Worm (Caenorhabditis elegans) whole organism, late embryonic: Measurements from ENCODE around the gene Y9C9A.16.

Experiments used
- C08G9.2 ChIP-seq: sonication (generic microtip); optimal IDR thresholded peaks from 2 replicates; lab custom pipeline; 2016; ENCODE audit warnings: mild to moderate bottlenecking, missing genetic modification characterization, moderate library complexity, missing compliant biosample characterization
- C38D4.7 ChIP-seq: fragments of 200-800 bp; sonication (Bioruptor generic); optimal IDR thresholded peaks from 2 replicates; lab custom pipeline; 2018; ENCODE audit warnings: mild to moderate bottlenecking, missing genetic modification characterization, moderate library complexity, missing compliant biosample characterization
- F13H6.1 ChIP-seq: sonication (generic microtip); optimal IDR thresholded peaks from 2 replicates; lab custom pipeline; 2016; ENCODE audit warnings: missing genetic modification characterization, missing compliant biosample characterization
- T23F11.4 ChIP-seq: fragments of 200-800 bp; sonication (Bioruptor generic); optimal IDR thresholded peaks from 2 replicates; lab custom pipeline; 2018; ENCODE audit warnings: mild to moderate bottlenecking, missing genetic modification characterization, missing compliant biosample characterization
- Y22D7AL.16 ChIP-seq: sonication (generic microtip); optimal IDR thresholded peaks from 2 replicates; lab custom pipeline; 2016; ENCODE audit warnings: missing genetic modification characterization, missing compliant biosample characterization
- ceh-2 ChIP-seq: sonication (generic microtip); optimal IDR thresholded peaks from 2 replicates; lab custom pipeline; 2016; ENCODE audit warnings: missing genotype, missing genetic modification characterization, missing compliant biosample characterization
- ceh-22 ChIP-seq: sonication (generic microtip); optimal IDR thresholded peaks from 2 replicates; lab custom pipeline; 2017; ENCODE audit warnings: missing biosample characterization, missing genetic modification characterization
- ceh-30 ChIP-seq: fragments of 150-350 bp; optimal IDR thresholded peaks from 2 replicates; lab custom pipeline; 2014; ENCODE audit warnings: missing biosample characterization, missing genetic modification characterization
- ceh-31 ChIP-seq: sonication (generic microtip); optimal IDR thresholded peaks from 2 replicates; lab custom pipeline; 2016; ENCODE audit warnings: missing genetic modification characterization, missing compliant biosample characterization
- ceh-48 ChIP-seq: sonication (generic microtip); optimal IDR thresholded peaks from 2 replicates; lab custom pipeline; 2016; ENCODE audit warnings: missing genetic modification characterization, inconsistent platforms, missing compliant biosample characterization
- ceh-9 ChIP-seq: sonication (generic microtip); optimal IDR thresholded peaks from 2 replicates; lab custom pipeline; 2016; ENCODE audit warnings: mild to moderate bottlenecking, missing genetic modification characterization, inconsistent platforms, missing compliant biosample characterization
- che-1 ChIP-seq: sonication (generic microtip); optimal IDR thresholded peaks from 2 replicates; lab custom pipeline; 2016; ENCODE audit warnings: mild to moderate bottlenecking, missing genetic modification characterization, missing compliant biosample characterization
- dve-1 ChIP-seq: sonication (generic microtip); optimal IDR thresholded peaks from 2 replicates; lab custom pipeline; 2017; ENCODE audit warnings: antibody characterized with exemption, mild to moderate bottlenecking, missing genetic modification characterization, missing compliant biosample characterization
- elt-2 ChIP-seq: sonication (generic microtip); optimal IDR thresholded peaks from 2 replicates; lab custom pipeline; 2016; ENCODE audit warnings: missing genetic modification reagents, missing genetic modification characterization, missing compliant biosample characterization
- elt-4 ChIP-seq: sonication (generic microtip); optimal IDR thresholded peaks from 2 replicates; lab custom pipeline; 2016; ENCODE audit warnings: missing genetic modification characterization, missing compliant biosample characterization
- ets-4 ChIP-seq: sonication (generic microtip); optimal IDR thresholded peaks from 2 replicates; lab custom pipeline; 2016; ENCODE audit warnings: missing genetic modification characterization, missing compliant biosample characterization
- eyg-1 ChIP-seq: sonication (generic microtip); optimal IDR thresholded peaks from 2 replicates; lab custom pipeline; 2016; ENCODE audit warnings: missing genotype, missing genetic modification characterization, missing compliant biosample characterization
- fkh-10 ChIP-seq: fragments of 150-350 bp; optimal IDR thresholded peaks from 2 replicates; lab custom pipeline; 2014; ENCODE audit warnings: missing biosample characterization, missing genetic modification reagents, missing genetic modification characterization
- fkh-6 ChIP-seq: sonication (generic microtip); optimal IDR thresholded peaks from 2 replicates; lab custom pipeline; 2016; ENCODE audit warnings: missing genetic modification characterization, missing compliant biosample characterization
- gmeb-2 ChIP-seq: sonication (generic microtip); optimal IDR thresholded peaks from 2 replicates; lab custom pipeline; 2016; ENCODE audit warnings: missing genetic modification characterization, inconsistent platforms, missing compliant biosample characterization
- hlh-15 ChIP-seq: sonication (generic microtip); optimal IDR thresholded peaks from 2 replicates; lab custom pipeline; 2016; ENCODE audit warnings: missing genetic modification characterization, missing compliant biosample characterization
- hlh-30 ChIP-seq: sonication (generic microtip); optimal IDR thresholded peaks from 2 replicates; lab custom pipeline; 2017; ENCODE audit warnings: antibody characterized with exemption, missing genetic modification characterization, missing compliant biosample characterization; ENCODE audit not compliant: insufficient read depth
- hlh-8 ChIP-seq: sonication (generic microtip); optimal IDR thresholded peaks from 2 replicates; lab custom pipeline; 2016; ENCODE audit warnings: missing genotype, missing genetic modification characterization, missing compliant biosample characterization
- lim-6 ChIP-seq: sonication (generic microtip); optimal IDR thresholded peaks from 2 replicates; lab custom pipeline; 2016; ENCODE audit warnings: missing genetic modification characterization, missing compliant biosample characterization
- lin-11 ChIP-seq: fragments of 200-800 bp; sonication (Bioruptor generic); optimal IDR thresholded peaks from 2 replicates; lab custom pipeline; 2018; ENCODE audit warnings: mild to moderate bottlenecking, missing genetic modification characterization, missing compliant biosample characterization
- mec-3 ChIP-seq: sonication (generic microtip); optimal IDR thresholded peaks from 2 replicates; lab custom pipeline; 2016; ENCODE audit warnings: borderline replicate concordance, missing genetic modification characterization, missing compliant biosample characterization
- nfya-1 ChIP-seq: sonication (generic microtip); optimal IDR thresholded peaks from 2 replicates; lab custom pipeline; 2017; ENCODE audit warnings: missing genetic modification characterization, mild to moderate bottlenecking, missing compliant biosample characterization, antibody characterized with exemption, moderate library complexity
- nhr-232 ChIP-seq: sonication (generic microtip); optimal IDR thresholded peaks from 2 replicates; lab custom pipeline; 2016; ENCODE audit warnings: missing genetic modification characterization, missing compliant biosample characterization
- odd-2 ChIP-seq: sonication (generic microtip); optimal IDR thresholded peaks from 2 replicates; lab custom pipeline; 2017; ENCODE audit warnings: antibody characterized with exemption, mild to moderate bottlenecking, missing genetic modification characterization, missing compliant biosample characterization
- pag-3 ChIP-seq: sonication (generic microtip); optimal IDR thresholded peaks from 2 replicates; lab custom pipeline; 2016; ENCODE audit warnings: missing compliant biosample characterization, missing genetic modification characterization, borderline replicate concordance
- pat-9 ChIP-seq: fragments of 200-800 bp; sonication (Bioruptor generic); optimal IDR thresholded peaks from 2 replicates; lab custom pipeline; 2018; ENCODE audit warnings: mild to moderate bottlenecking, missing genetic modification characterization, moderate library complexity, missing compliant biosample characterization
- pax-1 ChIP-seq: fragments of 150-350 bp; optimal IDR thresholded peaks from 2 replicates; lab custom pipeline; 2014; ENCODE audit warnings: missing biosample characterization, missing genetic modification characterization
- pha-4 ChIP-seq: fragments of 150-350 bp; optimal IDR thresholded peaks from 2 replicates; lab custom pipeline; 2018; ENCODE audit warnings: missing biosample characterization, missing genetic modification reagents, missing genetic modification characterization
- pqm-1 ChIP-seq: sonication (generic microtip); optimal IDR thresholded peaks from 2 replicates; lab custom pipeline; 2016; ENCODE audit warnings: missing genetic modification characterization, missing compliant biosample characterization
- pros-1 ChIP-seq: fragments of 150-350 bp; optimal IDR thresholded peaks from 2 replicates; lab custom pipeline; 2014; ENCODE audit warnings: missing biosample characterization, missing genetic modification reagents, missing genetic modification characterization
- sdc-2 ChIP-seq: sonication (generic microtip); optimal IDR thresholded peaks from 2 replicates; lab custom pipeline; 2016; ENCODE audit warnings: missing genotype, missing genetic modification characterization, missing compliant biosample characterization
- sox-4 ChIP-seq: sonication (generic microtip); optimal IDR thresholded peaks from 2 replicates; lab custom pipeline; 2017; ENCODE audit warnings: mild to moderate bottlenecking, missing genetic modification characterization, inconsistent platforms, missing compliant biosample characterization
- syd-9 ChIP-seq: sonication (generic microtip); optimal IDR thresholded peaks from 2 replicates; lab custom pipeline; 2016; ENCODE audit warnings: mild to moderate bottlenecking, missing genetic modification characterization, moderate library complexity, missing compliant biosample characterization
- ttx-3 ChIP-seq: sonication (generic microtip); optimal IDR thresholded peaks from 2 replicates; lab custom pipeline; 2016; ENCODE audit warnings: missing genetic modification reagents, missing genetic modification characterization, missing compliant biosample characterization
- unc-42 ChIP-seq: sonication (generic microtip); optimal IDR thresholded peaks from 2 replicates; lab custom pipeline; 2016; ENCODE audit warnings: missing genotype, missing genetic modification characterization, missing compliant biosample characterization
- unc-55 ChIP-seq: sonication (generic microtip); optimal IDR thresholded peaks from 2 replicates; lab custom pipeline; 2017; ENCODE audit warnings: missing biosample characterization, missing genetic modification reagents, missing genetic modification characterization

The Y9C9A.16 gene

DNA sequence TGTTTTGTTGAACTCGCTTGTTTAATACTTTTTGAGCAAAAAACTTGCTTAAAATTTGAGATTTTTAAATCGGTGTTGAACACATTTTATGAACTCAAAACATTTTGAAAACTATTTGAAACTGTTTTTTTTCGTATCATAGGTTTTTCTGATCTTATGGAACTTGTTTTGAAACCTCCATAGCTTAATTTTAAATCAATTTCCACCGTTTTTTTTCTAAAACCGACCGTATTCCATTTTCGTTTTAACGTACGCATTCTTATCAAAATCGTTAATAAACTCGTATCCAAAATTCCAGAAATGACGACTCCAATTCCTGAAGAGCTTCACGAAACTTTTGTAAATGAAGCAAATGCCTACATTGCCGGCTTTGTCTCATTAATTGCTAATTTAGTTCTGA, 32.5 kb upstream of the Y9C9A.16 start, which contains the start of gene srm-2:
Gene srm-2 (plus strand): TSS at position 301 of the 400 bp plus-strand sequence.
- no peak for TF ChIP-seq ceh-48
- no peak for TF ChIP-seq fkh-6 (tag; lab: Kevin White, UChicago)
- no peak for TF ChIP-seq ets-4 (tag; lab: Kevin White, UChicago)
- TF ChIP-seq T23F11.4 (GFP tag; lab: Kevin White, UChicago) = no peak
- no peak for TF ChIP-seq lim-6 (tag; lab: Kevin White, UChicago)
- TF ChIP-seq dve-1 = no peak
- TF ChIP-seq sdc-2 = no peak
- no peak for TF ChIP-seq elt-2

DNA sequence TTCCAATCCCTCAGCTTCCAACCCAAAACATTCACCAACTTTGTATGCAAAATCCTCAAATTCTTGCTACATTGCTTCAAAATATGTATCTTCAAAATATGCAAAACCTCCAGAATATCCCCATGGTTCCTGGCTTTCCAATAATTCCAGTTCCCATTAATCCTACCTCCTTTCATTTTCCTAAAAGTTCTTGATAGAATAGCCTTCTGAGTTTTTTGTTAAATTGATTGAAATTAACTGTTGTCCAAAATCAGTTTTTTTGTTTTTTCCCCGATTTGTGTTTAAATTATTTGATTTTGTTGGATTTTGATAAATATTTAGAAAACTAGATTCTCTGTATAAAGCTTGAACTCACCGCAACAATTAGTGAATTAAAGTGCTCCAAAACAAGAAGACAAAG, 29.2 kb upstream of the Y9C9A.16 start:
- TF ChIP-seq Y22D7AL.16 (no peak), unc-42 (no peak), odd-2 (no peak), gmeb-2 (tag; lab: Kevin White, UChicago) (no peak), pat-9 (tag; lab: Kevin White, UChicago) (no peak), che-1 (tag; lab: Kevin White, UChicago) (no peak), elt-4 (no peak), ceh-9 (tag; lab: Kevin White, UChicago) (no peak), pqm-1 (tag; lab: Kevin White, UChicago) (no peak), sox-4 (tag; lab: Kevin White, UChicago) (no peak), pax-1 (no peak), C38D4.7 (GFP tag; lab: Kevin White, UChicago) (no peak), C08G9.2 (tag; lab: Kevin White, UChicago) (no peak), syd-9 (no peak), nhr-232 (tag; lab: Kevin White, UChicago) (no peak), unc-55 (GFP tag; lab: Kevin White, UChicago) (no peak), ttx-3 (no peak), ceh-30 (tag; lab: Kevin White, UChicago) (no peak)
- TF ChIP-seq, all 69 proteins: peak for 0

DNA sequence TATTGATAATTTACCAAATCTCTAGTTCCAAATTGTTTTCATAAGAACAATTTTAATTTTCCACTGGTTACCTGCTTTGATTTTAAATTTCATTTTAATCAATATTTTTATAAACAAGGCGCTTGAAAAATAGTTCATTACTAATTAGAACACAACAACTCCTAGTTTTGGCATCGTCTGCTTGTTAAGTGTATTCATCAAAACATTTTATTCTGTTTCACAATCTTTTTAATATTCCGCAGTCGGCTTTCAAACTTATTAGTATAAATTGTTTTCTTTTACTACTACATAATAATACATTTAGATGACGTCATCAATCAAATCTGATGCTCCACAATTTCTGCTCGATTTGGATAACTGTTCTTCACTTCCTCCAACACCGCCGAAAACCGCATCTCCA, 26.5 kb upstream of the Y9C9A.16 start, which contains the start of gene pes-1:
Gene pes-1 (plus strand): TSS at position 301 of the 400 bp plus-strand sequence.
- no peak for TF ChIP-seq pag-3 (tag; lab: Kevin White, UChicago)
- no peak for TF ChIP-seq F13H6.1 (tag; lab: Kevin White, UChicago)
- no peak for TF ChIP-seq nhr-232 (tag; lab: Kevin White, UChicago)
- TF ChIP-seq ceh-22 = no peak
- TF ChIP-seq hlh-30 = no peak
- no peak for TF ChIP-seq eyg-1 (tag; lab: Kevin White, UChicago)
- TF ChIP-seq mec-3 (tag; lab: Kevin White, UChicago) = no peak
- no peak for TF ChIP-seq hlh-8 (tag; lab: Kevin White, UChicago)
- TF ChIP-seq ceh-31 = no peak
- no peak for TF ChIP-seq pros-1
- TF ChIP-seq lin-11 (tag; lab: Kevin White, UChicago) = no peak
- TF ChIP-seq ceh-9 (tag; lab: Kevin White, UChicago) = no peak
- no peak for TF ChIP-seq hlh-15 (tag; lab: Kevin White, UChicago)
- TF ChIP-seq nfya-1 (tag; lab: Kevin White, UChicago) = no peak
- no peak for TF ChIP-seq unc-55 (GFP tag; lab: Kevin White, UChicago)
- no peak for TF ChIP-seq syd-9
- no peak for TF ChIP-seq ceh-2 (tag; lab: Kevin White, UChicago)
- TF ChIP-seq pha-4 (tag; lab: Kevin White, UChicago) = no peak
- no peak for TF ChIP-seq fkh-10 (GFP tag; lab: Kevin White, UChicago)
- no peak for TF ChIP-seq sdc-2
